Fruit fly (Drosophila melanogaster) S2 (cell line): Measurements from ENCODE around the gene CG14109.

ENCODE experiments used
- CG8478 ChIP-seq: fragments of >200 bp; optimal IDR thresholded peaks from 2 replicates; lab custom pipeline; 2018
- CTCF ChIP-seq, 2 experiments: fragments of >200 bp; optimal IDR thresholded peaks; 2 replicates each; lab custom pipeline; 2018

DNA sequence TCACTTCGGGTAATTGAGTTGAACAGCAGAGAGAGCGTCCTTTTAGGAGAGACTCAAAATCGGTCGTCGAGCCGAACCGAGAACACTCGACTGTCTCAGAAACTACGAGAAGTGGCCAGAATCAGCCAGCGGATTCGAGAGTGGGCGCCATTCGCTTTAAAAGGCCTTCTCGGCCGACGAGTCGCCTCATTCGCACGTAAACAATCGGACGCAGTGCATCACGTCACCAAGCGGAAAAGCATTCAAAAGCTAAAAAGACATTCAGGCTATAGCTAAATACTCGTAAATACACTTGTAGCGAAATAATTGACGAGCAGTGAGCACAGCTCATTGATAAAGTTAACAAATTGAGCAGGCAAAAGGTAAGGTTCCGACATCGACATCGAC is 39.5 kb downstream of the CG14109 start:
- TF ChIP-seq CTCF (optimal IDR thresholded peaks at IDR 0.05; lab: Kevin White, UChicago) (no peak), CG8478 (lab: Kevin White, UChicago) (no peak)
